Fruit fly (Drosophila melanogaster) S2 (cell line): ENCODE data around the gene CG43841.

ENCODE experiments used
- CG8478 ChIP-seq: fragments of >200 bp; optimal IDR thresholded peaks from 2 replicates; lab custom pipeline; 2018
- CTCF ChIP-seq, 2 experiments: fragments of >200 bp; optimal IDR thresholded peaks; 2 replicates each; lab custom pipeline; 2018

DNA sequence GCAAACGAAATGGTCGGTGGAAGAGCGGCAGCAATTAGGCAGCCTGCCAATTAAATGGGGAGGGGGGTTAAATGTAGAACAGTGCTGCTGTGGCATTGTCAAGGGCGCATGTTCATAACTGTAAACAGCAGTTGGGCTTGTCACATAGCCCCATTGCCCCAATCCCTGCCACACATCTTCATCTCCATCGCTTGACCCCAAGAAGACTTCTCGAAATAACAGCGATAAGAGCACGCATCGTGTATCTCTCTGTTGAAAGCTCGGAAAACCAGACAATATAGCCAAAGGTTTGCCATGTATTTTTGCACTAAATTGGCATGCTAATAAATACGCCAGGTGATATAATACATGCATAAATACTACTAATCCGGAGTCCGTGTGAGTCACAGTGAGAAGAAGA, 36.9 kb upstream of the CG43841 start:
- TF ChIP-seq CG8478 (lab: Kevin White, UChicago) (no peak), CTCF (optimal IDR thresholded peaks at IDR 0.05; lab: Kevin White, UChicago) (no peak)
